Fruit fly (Drosophila melanogaster) whole organism, adult: Measurements from ENCODE around the gene CG9300.

ENCODE experiments used
- CG14711 ChIP-seq: fragments of 200-800 bp; sonication (Bioruptor generic); optimal IDR thresholded peaks from 2 replicates; lab custom pipeline; 2018; ENCODE audit warnings: missing biosample characterization, mild to moderate bottlenecking, missing genetic modification characterization, moderate library complexity
- CG33017 ChIP-seq: fragments of 200-800 bp; sonication (Bioruptor generic); optimal IDR thresholded peaks from 2 replicates; lab custom pipeline; 2018; ENCODE audit warnings: missing biosample characterization, mild to moderate bottlenecking, missing genetic modification characterization, moderate library complexity
- CG5204 ChIP-seq: fragments of 200-800 bp; sonication (Bioruptor generic); optimal IDR thresholded peaks from 2 replicates; lab custom pipeline; 2016; ENCODE audit warnings: missing biosample characterization, missing genetic modification characterization
- CG7045 ChIP-seq: fragments of 200-800 bp; sonication (Bioruptor generic); optimal IDR thresholded peaks from 2 replicates; lab custom pipeline; 2017; ENCODE audit warnings: missing biosample characterization, mild to moderate bottlenecking, missing genetic modification characterization
- Clk ChIP-seq: fragments of 200-800 bp; sonication (Bioruptor generic); optimal IDR thresholded peaks from 2 replicates; lab custom pipeline; 2017; ENCODE audit warnings: missing biosample characterization, missing genetic modification characterization
- bab1 ChIP-seq: fragments of 200-800 bp; sonication (Bioruptor generic); optimal IDR thresholded peaks from 3 replicates; lab custom pipeline; 2019; ENCODE audit warnings: missing biosample characterization, mild to moderate bottlenecking, missing genetic modification characterization, moderate library complexity
- cnc ChIP-seq, 2 experiments: fragments of >200 bp; optimal IDR thresholded peaks; 2 replicates each; lab custom pipeline; 2017
- kay ChIP-seq: fragments of 200-800 bp; sonication (Bioruptor generic); peaks from one replicate; lab custom pipeline; 2016; ENCODE audit warnings: missing biosample characterization, missing genetic modification characterization, borderline replicate concordance
- toe ChIP-seq: fragments of 200-800 bp; sonication (Bioruptor generic); optimal IDR thresholded peaks from 2 replicates; lab custom pipeline; 2016; ENCODE audit warnings: missing biosample characterization, missing genetic modification characterization

DNA sequence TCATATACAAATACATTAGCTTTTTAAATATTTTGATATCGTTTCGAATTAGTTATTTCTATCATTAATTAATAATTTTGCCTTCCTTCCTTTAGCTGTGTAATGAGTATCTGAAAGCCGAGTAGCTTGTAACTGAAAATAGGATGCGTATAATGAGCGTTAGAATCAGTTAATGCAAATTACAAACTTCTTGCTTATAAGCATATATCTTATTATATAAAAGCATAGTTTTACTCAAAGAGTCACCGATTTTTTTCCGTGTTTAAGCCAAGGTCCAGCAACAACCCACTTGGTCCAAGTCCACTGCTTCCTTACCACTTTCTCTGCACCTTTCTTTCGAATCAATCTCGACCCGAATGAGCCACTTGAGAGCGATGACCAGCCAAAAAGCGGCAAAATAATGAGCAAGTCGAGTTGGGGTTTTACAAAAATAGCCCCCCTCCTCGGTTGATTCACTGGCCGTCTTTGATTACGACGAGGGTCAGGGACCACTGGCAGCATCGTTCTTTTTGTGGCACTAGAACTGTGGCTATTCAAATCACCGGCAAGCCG, 3.8 kb downstream of the CG9300 start:
- TF ChIP-seq cnc (optimal IDR thresholded peaks at IDR 0.05; lab: Kevin White, UChicago): no peak
- TF ChIP-seq kay (GFP tag; lab: Kevin White, UChicago): no peak
- no peak for TF ChIP-seq CG33017 (tag; lab: Kevin White, UChicago)
- no peak for TF ChIP-seq Clk (GFP tag; lab: Kevin White, UChicago)
- TF ChIP-seq CG7045 (GFP tag; lab: Kevin White, UChicago): no peak
- TF ChIP-seq bab1 (GFP tag; lab: Kevin White, UChicago): no peak
- TF ChIP-seq CG5204 (GFP tag; lab: Kevin White, UChicago): no peak
- TF ChIP-seq toe (GFP tag; lab: Kevin White, UChicago): no peak
- TF ChIP-seq CG14711 (tag; lab: Kevin White, UChicago): no peak
